Fruit fly (Drosophila melanogaster) whole organism, embryonic: Measurements from ENCODE around the gene CG32440.

Experiments used
- Ada2b ChIP-seq: fragments of 200-800 bp; sonication (Bioruptor generic); IDR thresholded peaks from 2 replicates; pipeline ENCODE4 v1.3.6; 2022; ENCODE audit warnings: missing biosample characterization, missing genetic modification characterization
- Aef1 ChIP-seq: fragments of 200-800 bp; sonication (Bioruptor generic); IDR thresholded peaks from 3 replicates; pipeline ENCODE4 v1.3.6; 2022; ENCODE audit warnings: missing biosample characterization, missing genetic modification characterization
- Atf6 ChIP-seq: fragments of 200-800 bp; sonication (Bioruptor generic); IDR thresholded peaks from 2 replicates; pipeline ENCODE4 v1.3.6; 2022; ENCODE audit warnings: missing biosample characterization, missing genetic modification characterization
- Bdp1 ChIP-seq: fragments of 200-800 bp; sonication (Bioruptor generic); optimal IDR thresholded peaks from 3 replicates; lab custom pipeline; 2016; ENCODE audit warnings: missing biosample characterization, missing genetic modification characterization
- CG10267 ChIP-seq: fragments of 200-800 bp; sonication (Bioruptor generic); optimal IDR thresholded peaks from 2 replicates; lab custom pipeline; 2018; ENCODE audit warnings: missing biosample characterization, mild to moderate bottlenecking, missing genetic modification characterization, moderate library complexity
- CG10543 ChIP-seq: fragments of 200-800 bp; sonication (Bioruptor generic); optimal IDR thresholded peaks from 3 replicates; lab custom pipeline; 2017; ENCODE audit warnings: missing biosample characterization, mild to moderate bottlenecking, missing genetic modification characterization, moderate library complexity
- CG10654 ChIP-seq: fragments of 200-800 bp; sonication (Bioruptor generic); optimal IDR thresholded peaks from 2 replicates; lab custom pipeline; 2016; ENCODE audit warnings: missing biosample characterization, missing genetic modification characterization
- CG11504 ChIP-seq: fragments of 200-800 bp; sonication (Bioruptor generic); optimal IDR thresholded peaks from 3 replicates; lab custom pipeline; 2019; ENCODE audit warnings: missing biosample characterization, mild to moderate bottlenecking, missing genetic modification characterization, moderate library complexity
- CG13424 ChIP-seq: fragments of 200-800 bp; sonication (Bioruptor generic); optimal IDR thresholded peaks from 2 replicates; lab custom pipeline; 2019; ENCODE audit warnings: missing biosample characterization, mild to moderate bottlenecking, missing genetic modification characterization, moderate library complexity
- CG15601 ChIP-seq: fragments of 200-800 bp; sonication (Bioruptor generic); optimal IDR thresholded peaks from 3 replicates; lab custom pipeline; 2019; ENCODE audit warnings: missing biosample characterization, mild to moderate bottlenecking, missing genetic modification characterization, moderate library complexity
- CG17568 ChIP-seq: fragments of 200-800 bp; sonication (Bioruptor generic); optimal IDR thresholded peaks from 2 replicates; lab custom pipeline; 2018; ENCODE audit warnings: missing biosample characterization, mild to moderate bottlenecking, missing genetic modification characterization, moderate library complexity
- CG17829 ChIP-seq: fragments of 200-800 bp; optimal IDR thresholded peaks from 2 replicates; lab custom pipeline; 2019; ENCODE audit warnings: missing biosample characterization, mild to moderate bottlenecking, missing genetic modification characterization, moderate library complexity
- CG18011 ChIP-seq: fragments of 200-800 bp; sonication (Bioruptor generic); optimal IDR thresholded peaks from 2 replicates; lab custom pipeline; 2017; ENCODE audit warnings: missing biosample characterization, missing genetic modification characterization, mild to moderate bottlenecking, moderate library complexity, missing genotype
- CG18619 ChIP-seq: fragments of 200-800 bp; sonication (Bioruptor generic); optimal IDR thresholded peaks from 3 replicates; lab custom pipeline; 2017; ENCODE audit warnings: missing biosample characterization, mild to moderate bottlenecking, missing genetic modification characterization
- CG2116 ChIP-seq: fragments of 200-800 bp; sonication (Bioruptor generic); optimal IDR thresholded peaks from 3 replicates; lab custom pipeline; 2018; ENCODE audit warnings: missing biosample characterization, mild to moderate bottlenecking, missing genetic modification characterization
- CG2120 ChIP-seq: fragments of 200-800 bp; sonication (Bioruptor generic); optimal IDR thresholded peaks from 3 replicates; lab custom pipeline; 2016; ENCODE audit warnings: missing biosample characterization, missing genetic modification characterization
- CG2678 ChIP-seq: fragments of 200-800 bp; sonication (Bioruptor generic); optimal IDR thresholded peaks from 3 replicates; lab custom pipeline; 2019; ENCODE audit warnings: missing biosample characterization, mild to moderate bottlenecking, missing genetic modification characterization, moderate library complexity
- CG30403 ChIP-seq: fragments of 200-800 bp; sonication (Bioruptor generic); optimal IDR thresholded peaks from 3 replicates; lab custom pipeline; 2016; ENCODE audit warnings: missing biosample characterization, missing genetic modification characterization
- CG31388 ChIP-seq: fragments of 200-800 bp; sonication (Bioruptor generic); optimal IDR thresholded peaks from 2 replicates; lab custom pipeline; 2016; ENCODE audit warnings: missing biosample characterization, missing genetic modification characterization
- CG34376 ChIP-seq: fragments of 200-800 bp; sonication (Bioruptor generic); optimal IDR thresholded peaks from 2 replicates; lab custom pipeline; 2018; ENCODE audit warnings: missing biosample characterization, mild to moderate bottlenecking, missing genetic modification characterization
- CG3847 ChIP-seq: fragments of 200-800 bp; sonication (Bioruptor generic); IDR thresholded peaks from 2 replicates; pipeline ENCODE4 v1.3.6; 2022; ENCODE audit warnings: missing biosample characterization, missing genetic modification characterization
- CG6765 ChIP-seq: fragments of 200-800 bp; sonication (Bioruptor generic); optimal IDR thresholded peaks from 3 replicates; lab custom pipeline; 2017; ENCODE audit warnings: missing biosample characterization, mild to moderate bottlenecking, missing genetic modification characterization
- CG7372 ChIP-seq: fragments of 200-800 bp; sonication (Bioruptor generic); IDR thresholded peaks from 2 replicates; pipeline ENCODE4 v1.3.6; 2022; ENCODE audit warnings: missing biosample characterization, missing genetic modification characterization
- CG7839 ChIP-seq: fragments of 200-800 bp; sonication (Bioruptor generic); optimal IDR thresholded peaks from 3 replicates; lab custom pipeline; 2018; ENCODE audit warnings: missing biosample characterization, mild to moderate bottlenecking, missing genetic modification characterization, moderate library complexity
- CG8924 ChIP-seq: fragments of 200-800 bp; optimal IDR thresholded peaks from 3 replicates; lab custom pipeline; 2019; ENCODE audit warnings: missing biosample characterization, mild to moderate bottlenecking, missing genetic modification characterization, moderate library complexity
- CG9727 ChIP-seq: fragments of 200-800 bp; sonication (Bioruptor generic); optimal IDR thresholded peaks from 3 replicates; lab custom pipeline; 2017; ENCODE audit warnings: missing biosample characterization, mild to moderate bottlenecking, missing genetic modification characterization
- D19A ChIP-seq: fragments of 200-800 bp; optimal IDR thresholded peaks from 3 replicates; lab custom pipeline; 2019; ENCODE audit warnings: missing biosample characterization, mild to moderate bottlenecking, missing genetic modification characterization, moderate library complexity
- Dek ChIP-seq: fragments of 200-800 bp; sonication (Bioruptor generic); optimal IDR thresholded peaks from 3 replicates; lab custom pipeline; 2019; ENCODE audit warnings: missing biosample characterization, mild to moderate bottlenecking, missing genetic modification characterization, moderate library complexity
- Ets65A ChIP-seq: fragments of 200-800 bp; sonication (Bioruptor generic); peaks from one replicate; lab custom pipeline; 2016; ENCODE audit warnings: missing biosample characterization, missing genetic modification characterization
- Fer3 ChIP-seq: fragments of 200-800 bp; sonication (Bioruptor generic); optimal IDR thresholded peaks from 2 replicates; lab custom pipeline; 2018; ENCODE audit warnings: missing biosample characterization, mild to moderate bottlenecking, missing genetic modification characterization, moderate library complexity
- Gug ChIP-seq: fragments of 200-800 bp; sonication (Bioruptor generic); IDR thresholded peaks from 4 replicates; pipeline ENCODE4 v1.3.6; 2022; ENCODE audit warnings: missing biosample characterization, missing genetic modification characterization
- Hr51 ChIP-seq, 2 experiments: fragments of 200-800 bp; sonication (Bioruptor generic); optimal IDR thresholded peaks; 2 replicates in 1 of 2; 3 replicates in 1 of 2; lab custom pipeline; 2016 to 2018; ENCODE audit warnings: missing biosample characterization in 2 of 2, missing genetic modification characterization in 2 of 2, mild to moderate bottlenecking in 1 of 2, moderate library complexity in 1 of 2
- Jarid2 ChIP-seq: fragments of 200-800 bp; sonication (Bioruptor generic); optimal IDR thresholded peaks from 3 replicates; lab custom pipeline; 2017; ENCODE audit warnings: mild to moderate bottlenecking, missing biosample characterization, missing genetic modification reagents, missing genetic modification characterization
- MBD-R2 ChIP-seq: fragments of 200-800 bp; sonication (Bioruptor generic); IDR thresholded peaks from 2 replicates; pipeline ENCODE4 v1.3.6; 2022; ENCODE audit warnings: missing biosample characterization, missing genetic modification characterization
- Med ChIP-seq: fragments of 200-800 bp; sonication (Bioruptor generic); peaks from one replicate; lab custom pipeline; 2016; ENCODE audit warnings: missing biosample characterization, missing genetic modification characterization, mild to moderate bottlenecking, inconsistent platforms, moderate library complexity
- Nf-YB ChIP-seq: fragments of 200-800 bp; sonication (Bioruptor generic); optimal IDR thresholded peaks from 3 replicates; lab custom pipeline; 2019; ENCODE audit warnings: missing biosample characterization, mild to moderate bottlenecking, missing genetic modification characterization, moderate library complexity
- az2 ChIP-seq: fragments of 200-800 bp; sonication (Bioruptor generic); optimal IDR thresholded peaks from 3 replicates; lab custom pipeline; 2016; ENCODE audit warnings: missing biosample characterization, missing genetic modification characterization
- cas ChIP-seq: fragments of 200-800 bp; sonication (Bioruptor generic); IDR thresholded peaks from 2 replicates; pipeline ENCODE4 v1.3.6; 2022; ENCODE audit warnings: missing biosample characterization, missing genetic modification characterization
- crc ChIP-seq: fragments of 200-800 bp; sonication (Bioruptor generic); optimal IDR thresholded peaks from 2 replicates; lab custom pipeline; 2016; ENCODE audit warnings: missing biosample characterization, missing genetic modification characterization
- crol ChIP-seq: fragments of 200-800 bp; sonication (Bioruptor generic); IDR thresholded peaks from 2 replicates; pipeline ENCODE4 v1.3.6; 2022; ENCODE audit warnings: missing biosample characterization, missing genetic modification characterization
- ind ChIP-seq: fragments of 200-800 bp; sonication (Bioruptor generic); optimal IDR thresholded peaks from 3 replicates; lab custom pipeline; 2016; ENCODE audit warnings: missing biosample characterization, missing genetic modification characterization
- kay ChIP-seq: fragments of 200-800 bp; sonication (Bioruptor generic); optimal IDR thresholded peaks from 2 replicates; lab custom pipeline; 2016; ENCODE audit warnings: missing biosample characterization, missing genetic modification characterization
- mld ChIP-seq: fragments of 200-800 bp; sonication (Bioruptor generic); IDR thresholded peaks from 3 replicates; pipeline ENCODE4 v1.3.6; 2022; ENCODE audit warnings: missing biosample characterization, missing genetic modification characterization; ENCODE audit not compliant: partially characterized antibody
- org-1 ChIP-seq: fragments of 200-800 bp; sonication (Bioruptor generic); optimal IDR thresholded peaks from 2 replicates; lab custom pipeline; 2017; ENCODE audit warnings: missing biosample characterization, missing genetic modification characterization
- sima ChIP-seq: fragments of 200-800 bp; sonication (Bioruptor generic); optimal IDR thresholded peaks from 2 replicates; lab custom pipeline; 2016; ENCODE audit warnings: missing biosample characterization, missing genetic modification characterization
- tio ChIP-seq: fragments of 200-800 bp; sonication (Bioruptor generic); optimal IDR thresholded peaks from 2 replicates; lab custom pipeline; 2017; ENCODE audit warnings: missing biosample characterization, missing genetic modification characterization, inconsistent platforms
- unc-4 ChIP-seq: fragments of 200-800 bp; sonication (Bioruptor generic); IDR thresholded peaks from 2 replicates; pipeline ENCODE4 v1.3.6; 2022; ENCODE audit warnings: missing biosample characterization, missing genetic modification characterization; ENCODE audit not compliant: partially characterized antibody
- wek ChIP-seq: fragments of 200-800 bp; sonication (Bioruptor generic); optimal IDR thresholded peaks from 3 replicates; lab custom pipeline; 2018; ENCODE audit warnings: missing biosample characterization, mild to moderate bottlenecking, missing genetic modification characterization, moderate library complexity
- wor ChIP-seq: fragments of 200-800 bp; sonication (Bioruptor generic); IDR thresholded peaks from 2 replicates; pipeline ENCODE4 v1.3.6; 2022; ENCODE audit warnings: missing biosample characterization, missing genetic modification characterization

CG32440 gene

DNA sequence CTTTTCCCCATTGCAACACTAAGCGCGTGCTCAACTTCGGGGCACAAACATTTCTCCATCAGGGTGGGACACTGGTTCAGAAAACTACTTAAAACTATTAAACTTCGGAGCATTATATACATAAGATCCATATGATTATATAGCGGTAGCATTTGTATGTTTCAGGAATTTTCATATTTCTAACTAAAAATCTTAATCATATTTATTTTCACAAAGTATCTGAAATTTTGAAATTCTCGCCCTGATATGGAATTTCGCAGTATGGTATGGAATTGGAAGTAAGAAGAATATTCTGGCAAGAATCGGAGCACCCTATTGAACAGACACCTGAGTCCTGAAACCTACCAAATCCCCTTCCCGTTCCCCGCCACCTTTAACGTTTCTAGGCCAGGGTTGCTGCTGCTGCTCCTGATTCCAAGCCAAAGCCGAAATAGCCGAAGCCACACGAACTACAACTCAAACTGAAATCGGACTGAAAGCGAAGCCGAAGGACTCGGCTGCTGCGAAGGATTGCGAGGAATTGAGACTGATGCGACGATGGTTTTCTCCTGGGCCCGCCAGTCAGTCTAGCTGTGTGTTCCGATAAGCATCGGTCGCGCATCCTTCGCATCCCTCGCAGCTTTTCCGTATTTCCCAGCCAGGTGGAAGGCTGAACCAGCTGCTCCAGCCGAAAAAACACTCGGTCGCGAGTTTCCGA is 38.0 kb upstream of the CG32440 start (continued):
- 0 out of 2 replicates have a peak, but pooled peaks have one; percentile 13 for TF ChIP-seq unc-4
- no peak for TF ChIP-seq Aef1
- TF ChIP-seq kay (GFP tag; lab: Kevin White, UChicago) = no peak
- TF ChIP-seq Ada2b (GFP tag; lab: Robert Waterston, UW) = no peak
- no peak for TF ChIP-seq CG18011 (GFP tag; lab: Kevin White, UChicago)
- no peak for TF ChIP-seq wor
- TF ChIP-seq Fer3 = peak; percentile 25
- TF ChIP-seq crol (GFP tag; lab: Robert Waterston, UW) = 0 out of 2 replicates have a peak, but pooled peaks have one; percentile 8
- peak; percentile 79 for TF ChIP-seq CG2678 (tag; lab: Kevin White, UChicago)
- TF ChIP-seq CG10543 (GFP tag; lab: Kevin White, UChicago) = peak; percentile 47
- peak; percentile 68 for TF ChIP-seq CG2120
- peak; percentile 5 for TF ChIP-seq org-1 (GFP tag; lab: Kevin White, UChicago)
- peak; percentile 19 for TF ChIP-seq CG8924
- TF ChIP-seq CG31388 (GFP tag; lab: Kevin White, UChicago) = no peak
- TF ChIP-seq Jarid2 = no peak
- no peak for TF ChIP-seq CG2116 (GFP tag; lab: Kevin White, UChicago)
- TF ChIP-seq ind (GFP tag; lab: Kevin White, UChicago) = peak; percentile 11
- peak; percentile 49 for TF ChIP-seq CG6765
- no peak for TF ChIP-seq CG10654 (GFP tag; lab: Kevin White, UChicago)
- TF ChIP-seq CG10267 (tag; lab: Kevin White, UChicago) = peak; percentile 26
- peak; percentile 2 for TF ChIP-seq Med (GFP tag; lab: Kevin White, UChicago)
- TF ChIP-seq CG11504 (tag; lab: Kevin White, UChicago) = peak; percentile 54
- TF ChIP-seq wek = no peak
- no peak for TF ChIP-seq tio (GFP tag; lab: Kevin White, UChicago)
- peak; percentile 53 for TF ChIP-seq CG13424
- TF ChIP-seq CG7839 = peak; percentile 49
- no peak for TF ChIP-seq CG15601 (tag; lab: Kevin White, UChicago)
- peak; percentile 8 for TF ChIP-seq Nf-YB
- no peak for TF ChIP-seq az2 (GFP tag; lab: Kevin White, UChicago)
- peak in 1 of 2 experiments; percentile 51 for TF ChIP-seq Hr51 (GFP tag; optimal IDR thresholded peaks at IDR 0.05; lab: Kevin White, UChicago)
- TF ChIP-seq sima (GFP tag; lab: Kevin White, UChicago) = no peak
- TF ChIP-seq CG17829 (tag; lab: Kevin White, UChicago) = no peak
- no peak for TF ChIP-seq Gug (GFP tag; lab: Robert Waterston, UW)
- TF ChIP-seq cas (GFP tag; lab: Robert Waterston, UW) = no peak
- no peak for TF ChIP-seq crc (GFP tag; lab: Kevin White, UChicago)
- no peak for TF ChIP-seq mld (GFP tag; lab: Robert Waterston, UW)
- peak; percentile 20 for TF ChIP-seq CG9727 (GFP tag; lab: Kevin White, UChicago)
- TF ChIP-seq CG34376 = peak; percentile 69
- TF ChIP-seq Bdp1 (GFP tag; lab: Kevin White, UChicago) = no peak
- no peak for TF ChIP-seq MBD-R2
- peak; percentile 14 for TF ChIP-seq Ets65A (GFP tag; lab: Kevin White, UChicago)
- peak; percentile 7 for TF ChIP-seq CG18619 (GFP tag; lab: Kevin White, UChicago)
- TF ChIP-seq CG17568 (GFP tag; lab: Kevin White, UChicago) = peak; percentile 46
- peak; percentile 6 for TF ChIP-seq D19A
- peak; percentile 44 for TF ChIP-seq Dek (tag; lab: Kevin White, UChicago)
- no peak; the same call in 1 of the 2 replicates for TF ChIP-seq Atf6
- TF ChIP-seq CG30403 (GFP tag; lab: Kevin White, UChicago) = peak; percentile 10
- TF ChIP-seq CG7372 (GFP tag; lab: Robert Waterston, UW) = no peak
- TF ChIP-seq CG3847 (GFP tag; lab: Robert Waterston, UW) = peak; percentile 36; the same call in 1 of the 2 replicates
